Fruit fly (Drosophila melanogaster) Kc167 (cell line): ENCODE measurements around the gene CG31975.

Experiments
- Myc ChIP-seq: fragments of >200 bp; optimal IDR thresholded peaks from 2 replicates; lab custom pipeline; 2017; ENCODE audit warnings: missing external identifiers
- Sin3A ChIP-seq: fragments of >200 bp; optimal IDR thresholded peaks from 2 replicates; lab custom pipeline; 2018; ENCODE audit warnings: missing external identifiers
- h ChIP-seq: fragments of >200 bp; optimal IDR thresholded peaks from 3 replicates; lab custom pipeline; 2018; ENCODE audit warnings: missing external identifiers
- insv ChIP-seq: fragments of >200 bp; optimal IDR thresholded peaks from 3 replicates; lab custom pipeline; 2018; ENCODE audit warnings: missing external identifiers
- psq ChIP-seq: fragments of >200 bp; optimal IDR thresholded peaks from 2 replicates; lab custom pipeline; 2017; ENCODE audit warnings: missing external identifiers
- ttk ChIP-seq: sonication (Bioruptor generic); optimal IDR thresholded peaks from 2 replicates; lab custom pipeline; 2017; ENCODE audit warnings: missing external identifiers

Gene CG31975

DNA sequence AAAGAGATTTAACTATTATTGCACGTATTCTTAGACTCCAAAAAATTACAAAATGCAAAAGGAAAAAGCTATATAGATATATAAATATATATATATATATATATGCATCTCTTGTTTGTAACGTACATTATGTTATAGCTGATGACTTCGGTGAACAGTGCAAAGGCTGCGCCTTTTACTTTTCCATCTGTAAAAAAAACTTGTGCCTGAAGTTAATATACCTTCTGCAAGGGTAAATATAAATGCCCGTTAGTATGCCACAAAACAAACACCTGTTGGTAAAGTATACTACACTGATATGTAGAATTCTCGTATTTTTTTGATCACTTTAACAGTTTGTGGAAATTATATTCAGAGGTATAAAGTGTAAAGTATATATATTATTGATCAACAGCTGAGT lies 2.7 kb downstream of the CG31975 start:
- TF ChIP-seq insv (lab: Kevin White, UChicago) (no peak), Myc (lab: Kevin White, UChicago) (no peak), psq (no peak), ttk (lab: Kevin White, UChicago) (no peak), h (no peak), Sin3A (no peak)

DNA sequence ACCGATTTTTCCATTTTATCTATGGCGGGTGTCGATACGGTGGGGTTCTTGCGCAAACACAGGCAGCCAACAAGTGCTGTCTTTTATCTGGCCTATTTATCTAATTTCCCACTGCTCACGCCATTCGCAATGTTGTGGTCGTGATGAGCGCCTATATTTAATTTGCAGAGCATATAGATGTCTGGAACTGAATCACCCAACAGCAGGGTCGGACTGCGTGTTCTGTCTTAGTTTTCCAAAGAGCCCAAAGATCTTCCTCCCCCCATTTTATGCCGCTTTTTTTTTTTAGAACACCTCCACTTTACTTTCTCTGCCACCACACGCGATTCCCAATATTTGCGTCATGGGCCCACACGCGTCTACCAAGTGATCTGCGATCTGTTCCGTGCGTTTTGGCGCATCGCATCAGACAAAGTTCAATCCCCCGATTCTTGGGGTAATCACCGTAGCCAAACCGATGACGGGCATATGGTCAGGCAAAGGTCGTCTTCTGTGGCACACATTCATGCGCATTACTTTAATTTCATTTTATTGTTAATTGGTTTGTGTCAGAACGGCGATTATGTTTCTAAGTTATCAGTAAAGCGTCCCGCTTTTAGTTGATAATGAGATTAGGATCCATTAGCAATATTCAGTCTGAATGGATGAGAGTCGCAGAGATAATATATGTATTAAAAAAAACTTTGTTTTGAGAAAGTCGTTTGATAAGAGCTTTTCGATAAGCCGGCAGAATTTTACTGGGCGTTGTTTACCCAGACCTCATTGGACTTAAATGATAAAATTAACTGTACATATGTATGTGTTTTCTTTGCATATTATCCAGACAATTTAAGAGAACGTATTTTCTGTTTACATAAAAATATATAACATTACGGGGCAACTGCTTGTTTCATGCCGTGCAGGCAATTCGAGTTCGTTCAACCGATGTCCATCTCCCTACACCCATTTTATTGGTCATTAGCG lies 3.8 kb downstream of the CG31975 start:
- no peak for TF ChIP-seq ttk (lab: Kevin White, UChicago)
- no peak for TF ChIP-seq insv (lab: Kevin White, UChicago)
- TF ChIP-seq h, result no peak
- TF ChIP-seq psq, result no peak
- no peak for TF ChIP-seq Myc (lab: Kevin White, UChicago)
- no peak for TF ChIP-seq Sin3A

DNA sequence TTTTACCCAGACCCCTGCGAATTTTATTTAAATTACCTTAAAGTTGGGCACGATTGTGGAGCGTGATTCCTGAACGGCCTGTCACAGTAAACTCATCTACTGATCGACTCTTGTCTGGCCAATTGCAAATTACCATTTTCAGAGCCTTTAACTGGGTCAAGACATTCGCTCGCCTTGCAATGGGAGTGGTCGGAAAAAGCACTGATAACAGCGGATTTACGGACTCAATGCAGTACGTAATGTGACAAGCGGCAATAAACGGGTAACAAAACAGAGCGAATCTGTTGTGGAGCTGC lies 4.7 kb downstream of the CG31975 start:
- TF ChIP-seq Sin3A (no peak), psq (no peak), h (no peak), ttk (lab: Kevin White, UChicago) (no peak), Myc (lab: Kevin White, UChicago) (no peak), insv (lab: Kevin White, UChicago) (no peak)

DNA sequence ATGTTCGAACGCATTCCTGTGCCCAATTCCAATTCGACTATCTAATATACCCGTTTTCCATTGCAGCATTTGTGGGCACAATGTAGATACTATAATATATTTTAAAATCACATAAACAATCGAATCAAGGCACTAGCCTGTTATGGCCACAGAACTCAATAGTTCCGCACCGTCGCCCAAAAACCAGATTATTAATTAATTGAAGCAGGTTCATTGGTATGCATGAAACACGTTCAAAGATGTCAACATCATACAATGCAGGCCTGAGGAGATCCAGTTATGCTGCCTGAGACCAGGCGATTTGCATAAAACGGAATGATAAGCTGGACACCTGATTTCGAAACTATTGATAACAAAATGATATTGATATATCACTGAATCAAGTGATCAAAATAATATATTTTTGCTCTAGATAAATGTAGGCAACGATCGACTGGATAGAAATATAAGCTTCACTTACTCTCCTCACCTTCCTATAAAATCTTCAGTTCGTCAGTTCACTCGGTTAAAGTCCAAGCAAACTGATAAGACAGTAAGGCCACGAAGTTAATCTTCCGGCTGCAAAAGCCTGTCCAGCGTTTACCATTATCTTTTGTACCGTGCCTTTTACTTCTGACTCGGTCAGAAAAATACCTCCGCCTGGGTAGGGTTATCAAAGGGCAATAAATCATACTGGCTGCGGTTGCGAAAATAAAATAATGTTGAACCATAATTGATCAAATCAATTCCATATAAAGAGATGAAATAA lies 5.2 kb downstream of the CG31975 start:
- TF ChIP-seq ttk (lab: Kevin White, UChicago), result no peak
- no peak for TF ChIP-seq Sin3A
- no peak for TF ChIP-seq h
- TF ChIP-seq insv (lab: Kevin White, UChicago), result no peak
- TF ChIP-seq psq, result no peak
- TF ChIP-seq Myc (lab: Kevin White, UChicago), result no peak

DNA sequence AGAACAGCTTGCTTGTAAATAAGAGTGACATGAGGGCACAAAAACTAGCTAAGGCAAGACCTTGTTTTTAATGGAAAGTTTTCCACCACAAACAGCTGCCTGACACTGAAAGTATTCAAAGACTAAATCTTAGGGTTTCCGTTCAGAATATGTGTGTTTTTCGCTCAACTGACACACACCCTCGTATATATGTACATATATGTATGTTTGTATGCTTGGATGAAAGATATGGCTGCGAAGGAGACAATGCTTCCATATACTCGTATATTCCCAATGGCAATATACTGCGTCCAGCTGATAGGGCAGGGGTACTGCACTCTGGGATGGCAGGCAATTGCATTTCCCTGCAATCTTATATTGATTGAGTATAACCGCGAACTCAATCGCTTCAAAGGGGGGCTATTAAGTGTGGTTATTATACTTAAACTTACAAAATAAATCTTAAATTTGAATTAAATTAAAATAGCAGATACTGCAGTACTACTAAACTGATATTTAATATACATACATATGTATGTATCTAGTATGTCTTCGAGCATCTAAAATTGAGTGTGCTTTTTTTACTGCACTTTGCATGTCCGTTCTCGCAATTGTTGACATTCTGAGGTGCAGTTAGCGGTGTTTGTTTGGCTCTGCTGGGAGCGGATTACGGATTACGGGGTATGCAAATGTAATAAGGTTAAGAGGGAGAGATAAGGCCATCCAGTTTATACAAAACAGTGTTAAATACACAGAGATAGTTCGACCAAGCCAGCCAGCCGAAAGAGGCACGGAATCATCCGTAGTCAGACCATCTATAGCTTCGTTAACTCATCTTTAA lies 6.0 kb downstream of the CG31975 start:
- TF ChIP-seq h (no peak), ttk (lab: Kevin White, UChicago) (no peak), psq (no peak), Sin3A (no peak), Myc (lab: Kevin White, UChicago) (no peak), insv (lab: Kevin White, UChicago) (no peak)

DNA sequence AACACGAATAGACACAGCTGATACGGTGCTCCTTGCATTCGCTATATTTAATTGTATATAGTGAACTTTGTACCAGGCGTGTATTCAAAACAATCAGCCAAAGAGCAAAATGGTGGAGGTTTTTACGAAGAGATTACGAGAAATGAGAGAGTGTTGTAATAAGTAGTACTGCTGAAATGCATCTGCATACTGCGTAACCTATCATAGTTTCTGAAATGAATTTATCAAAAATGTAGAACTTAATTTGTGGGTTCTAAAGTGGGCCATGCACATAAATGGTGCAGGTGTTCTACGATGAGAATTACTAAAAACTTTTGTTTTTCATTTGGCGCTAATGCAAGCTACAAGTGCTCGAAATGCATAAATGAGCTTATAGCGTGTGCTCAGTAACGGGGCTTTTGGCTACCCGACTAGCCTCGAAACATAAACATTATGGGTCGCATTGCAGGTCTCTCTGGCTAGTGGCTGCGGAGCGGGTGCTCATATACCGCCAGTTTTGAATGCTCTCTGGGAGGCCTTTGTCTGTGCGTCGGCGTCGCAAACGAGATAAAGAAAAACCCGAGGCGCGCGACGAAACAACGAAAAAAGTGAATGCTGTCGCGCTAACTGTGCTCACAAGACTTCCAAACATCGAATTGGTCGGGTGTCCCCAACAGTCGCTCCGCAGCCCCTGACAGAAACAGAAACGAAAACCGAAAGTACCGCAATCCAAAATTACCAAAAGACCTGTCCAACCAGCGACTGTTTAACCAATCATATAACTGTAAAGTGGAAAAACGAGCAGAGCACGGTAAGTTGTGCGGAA lies 9.1 kb downstream of the CG31975 start, which contains the start of gene Gs1:
Gene Gs1 (plus strand): TSS at position 612 of the 805 bp plus-strand sequence.
- no peak for TF ChIP-seq Sin3A
- no peak for TF ChIP-seq insv (lab: Kevin White, UChicago)
- no peak for TF ChIP-seq h
- TF ChIP-seq psq, result no peak
- TF ChIP-seq Myc (lab: Kevin White, UChicago), result no peak
- TF ChIP-seq ttk (lab: Kevin White, UChicago), result no peak

DNA sequence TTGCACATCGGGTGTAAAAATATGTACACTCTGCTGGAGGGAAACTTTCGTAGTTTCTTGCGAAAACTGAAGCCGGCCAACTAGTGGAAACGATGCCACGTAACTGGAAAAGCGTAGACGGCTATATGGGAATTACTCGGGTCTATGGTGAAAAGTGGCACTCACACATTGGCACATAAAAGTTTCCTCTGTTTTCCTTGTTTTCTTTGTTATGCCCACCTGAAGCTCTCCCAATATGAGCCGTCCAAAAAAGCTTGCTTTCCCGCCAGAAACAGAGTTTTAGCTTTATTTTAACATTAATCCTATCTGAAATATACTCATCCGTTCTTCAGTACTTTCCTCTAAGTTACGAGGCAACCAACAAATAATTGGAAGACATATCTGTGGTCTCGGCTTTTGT lies 10.1 kb downstream of the CG31975 start, which contains the start of gene CG3164:
Gene CG3164 (minus strand): TSS at position 101 of the 400 bp plus-strand sequence.
- TF ChIP-seq ttk (lab: Kevin White, UChicago), result no peak
- TF ChIP-seq insv (lab: Kevin White, UChicago), result no peak
- no peak for TF ChIP-seq h
- no peak for TF ChIP-seq Sin3A
- no peak for TF ChIP-seq psq
- no peak for TF ChIP-seq Myc (lab: Kevin White, UChicago)

DNA sequence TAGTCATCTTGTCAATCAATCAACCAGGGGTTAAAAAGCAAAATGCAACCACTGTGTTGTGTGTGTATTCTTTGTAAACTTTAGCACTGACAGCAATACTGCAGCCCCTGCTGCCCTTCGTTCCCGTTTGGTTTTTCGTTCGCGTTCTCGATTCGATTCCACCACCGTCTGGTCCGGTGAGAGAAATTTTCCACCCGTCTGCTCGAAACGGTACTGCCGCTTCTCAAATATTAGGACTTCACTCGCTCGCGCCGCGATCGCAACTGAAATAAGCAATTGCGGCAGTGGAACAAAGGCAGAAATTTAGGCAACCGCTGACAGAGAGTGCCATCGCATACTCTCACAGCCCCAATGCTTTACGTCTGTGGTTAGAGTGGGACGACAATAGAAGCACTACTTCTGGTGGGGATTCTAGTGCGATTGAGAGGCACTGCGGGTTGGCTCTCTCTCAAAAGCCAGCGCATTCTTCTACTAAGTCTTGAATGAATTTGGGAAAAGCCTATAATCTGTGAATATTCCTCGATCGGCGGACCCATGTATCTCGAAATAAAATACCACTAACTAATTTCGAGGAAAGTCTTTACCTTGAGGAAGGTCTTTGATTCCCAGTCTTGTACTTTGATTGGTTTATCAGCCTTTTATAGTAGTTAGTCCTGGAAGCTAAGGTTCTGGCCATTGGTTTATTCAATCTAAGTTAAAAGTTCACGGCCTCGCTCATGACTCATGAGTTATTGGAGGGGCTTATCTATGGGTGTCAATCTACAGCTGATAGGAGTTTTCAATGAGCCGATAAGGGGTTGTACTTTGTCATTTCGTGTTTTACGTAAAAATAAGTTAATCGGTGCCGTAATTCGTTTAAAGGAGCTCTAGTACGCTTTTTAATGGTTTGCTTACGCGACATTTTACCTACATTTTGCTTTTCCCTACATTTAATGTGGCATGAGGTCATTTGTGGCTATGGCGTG lies 11.5 kb downstream of the CG31975 start:
- TF ChIP-seq h, result no peak
- no peak for TF ChIP-seq Myc (lab: Kevin White, UChicago)
- TF ChIP-seq psq, result no peak
- TF ChIP-seq insv (lab: Kevin White, UChicago), result no peak
- TF ChIP-seq ttk (lab: Kevin White, UChicago), result no peak
- no peak for TF ChIP-seq Sin3A

DNA sequence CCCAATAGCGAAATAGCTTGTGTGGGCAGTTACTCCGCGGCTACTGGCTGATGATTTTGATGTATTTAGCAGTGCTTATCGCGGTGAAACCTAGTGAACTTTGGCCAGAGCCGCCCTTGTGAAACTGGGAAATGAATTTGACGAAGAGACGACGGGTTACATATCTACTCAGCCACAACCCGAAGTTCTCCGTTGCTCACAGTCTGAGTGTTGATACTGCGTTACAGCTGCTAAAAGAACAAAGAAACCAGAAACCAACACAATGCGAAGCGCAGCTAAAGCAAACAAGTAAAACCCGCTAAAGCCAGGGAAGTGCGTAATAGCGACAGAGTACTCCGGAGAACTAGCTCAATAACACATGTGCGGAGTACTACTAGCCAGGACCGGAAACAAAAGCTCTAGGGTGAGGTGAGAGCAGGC lies 12.5 kb downstream of the CG31975 start:
- no peak for TF ChIP-seq ttk (lab: Kevin White, UChicago)
- no peak for TF ChIP-seq Sin3A
- no peak for TF ChIP-seq psq
- no peak for TF ChIP-seq insv (lab: Kevin White, UChicago)
- no peak for TF ChIP-seq h
- TF ChIP-seq Myc (lab: Kevin White, UChicago), result no peak
